Fruit fly (Drosophila melanogaster): Measurements from ENCODE around the gene Hyls1.

Gene Hyls1

DNA sequence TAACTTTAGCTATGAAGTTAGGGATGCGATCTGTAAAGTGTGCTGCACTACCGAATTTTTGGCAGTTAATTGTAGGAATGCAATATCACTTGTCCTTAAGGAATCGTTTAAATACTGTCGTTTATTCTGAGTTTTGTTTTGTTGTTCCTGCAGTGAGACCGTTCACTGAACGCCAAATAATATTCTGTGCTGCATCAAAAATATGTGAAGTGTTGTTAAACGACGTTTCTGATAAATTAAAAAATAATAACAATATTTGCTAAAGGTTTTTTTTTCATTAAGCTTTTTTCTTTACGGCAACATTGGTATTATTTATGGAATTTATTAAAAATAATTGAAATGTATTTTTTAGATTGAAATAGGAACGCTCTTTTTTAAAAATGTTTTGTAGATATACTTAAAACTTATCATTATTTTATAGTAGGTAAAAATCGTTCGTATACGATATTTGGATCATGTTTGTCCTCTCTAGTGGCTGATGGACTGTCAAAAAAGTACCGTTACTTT is 49.6 kb downstream of the Hyls1 start, which contains the start of gene GMF (continued):
- TF ChIP-seq pfk (GFP tag; optimal IDR thresholded peaks at IDR 0.05): no peak
- no peak for TF ChIP-seq CG9609 (GFP tag; optimal IDR thresholded peaks at IDR 0.05)
- no peak for TF ChIP-seq CG5245 (GFP tag; optimal IDR thresholded peaks at IDR 0.05)
- no peak for TF ChIP-seq CG8765 (GFP tag; IDR thresholded peaks at IDR 0.05)
- no peak for TF ChIP-seq Dip2 (GFP tag; IDR thresholded peaks at IDR 0.05)
- peak; percentile 14 for TF ChIP-seq CG17359 (tag; optimal IDR thresholded peaks at IDR 0.05)
- no peak for TF ChIP-seq usp (GFP tag; optimal IDR thresholded peaks at IDR 0.05)
- no peak for TF ChIP-seq Oaz (GFP tag; IDR thresholded peaks at IDR 0.05)
- no peak for TF ChIP-seq CG6683 (GFP tag; optimal IDR thresholded peaks at IDR 0.05)
- no peak for TF ChIP-seq Vsx1 (GFP tag; optimal IDR thresholded peaks at IDR 0.05)
- no peak for TF ChIP-seq Opbp (GFP tag; IDR thresholded peaks at IDR 0.05; ENCODE audit: partially characterized antibody)
- TF ChIP-seq CG3065 (GFP tag; optimal IDR thresholded peaks at IDR 0.05): peak; percentile 5
- TF ChIP-seq CG18599 (GFP tag; optimal IDR thresholded peaks at IDR 0.05): no peak
- TF ChIP-seq schlank (tag; optimal IDR thresholded peaks at IDR 0.05): no peak
- TF ChIP-seq her (GFP tag; optimal IDR thresholded peaks at IDR 0.05): no peak
- TF ChIP-seq CG33557 (GFP tag; optimal IDR thresholded peaks at IDR 0.05): peak; percentile 37
- no peak for TF ChIP-seq org-1 (GFP tag; optimal IDR thresholded peaks at IDR 0.05)
- peak; percentile 46; the same call in 2 of the 3 replicates for TF ChIP-seq knrl (GFP tag; IDR thresholded peaks at IDR 0.05; ENCODE audit: partially characterized antibody)
- TF ChIP-seq kay (GFP tag; optimal IDR thresholded peaks at IDR 0.05): peak; percentile 79
- TF ChIP-seq CG1602 (GFP tag; optimal IDR thresholded peaks at IDR 0.05): peak; percentile 23
- peak; percentile 48 for TF ChIP-seq gsb-n (tag; optimal IDR thresholded peaks at IDR 0.05)
- TF ChIP-seq CG32772 (GFP tag; IDR thresholded peaks at IDR 0.05): no peak
- no peak for TF ChIP-seq CG13775 (GFP tag; optimal IDR thresholded peaks at IDR 0.05)
- peak; percentile 40 for TF ChIP-seq unpg (GFP tag; optimal IDR thresholded peaks at IDR 0.05)
- peak; percentile 5 to 29 for TF ChIP-seq Pdp1 (GFP tag; optimal IDR thresholded peaks at IDR 0.05)
- TF ChIP-seq CG2116 (GFP tag; optimal IDR thresholded peaks at IDR 0.05): peak; percentile 62
- TF ChIP-seq HmgD (GFP tag; optimal IDR thresholded peaks at IDR 0.05): no peak
- TF ChIP-seq CG18764 (GFP tag; optimal IDR thresholded peaks at IDR 0.05): no peak
- peak; percentile 67 for TF ChIP-seq BEAF-32 (GFP tag; optimal IDR thresholded peaks at IDR 0.05)
- no peak for TF ChIP-seq CkIIα-i1 (GFP tag; IDR thresholded peaks at IDR 0.05)
- TF ChIP-seq crc (GFP tag; optimal IDR thresholded peaks at IDR 0.05): no peak
- no peak for TF ChIP-seq dan (GFP tag; IDR thresholded peaks at IDR 0.05)
- TF ChIP-seq chn (GFP tag; optimal IDR thresholded peaks at IDR 0.05): no peak
- TF ChIP-seq sc (optimal IDR thresholded peaks at IDR 0.05): no peak
- no peak for TF ChIP-seq sc (GFP tag; optimal IDR thresholded peaks at IDR 0.05)
- TF ChIP-seq tap (tag; optimal IDR thresholded peaks at IDR 0.05): no peak
- TF ChIP-seq CG31388 (GFP tag; optimal IDR thresholded peaks at IDR 0.05): no peak
- TF ChIP-seq CG9817 (tag; optimal IDR thresholded peaks at IDR 0.05): peak; percentile 35
- no peak for TF ChIP-seq stc (GFP tag; IDR thresholded peaks at IDR 0.05)
- no peak for TF ChIP-seq fu2 (GFP tag; optimal IDR thresholded peaks at IDR 0.05)
- TF ChIP-seq CG17568 (GFP tag; optimal IDR thresholded peaks at IDR 0.05): no peak
- TF ChIP-seq CG5180 (GFP tag; optimal IDR thresholded peaks at IDR 0.05): no peak
- no peak for TF ChIP-seq trh (GFP tag; optimal IDR thresholded peaks at IDR 0.05)
- TF ChIP-seq CG3407 (GFP tag; optimal IDR thresholded peaks at IDR 0.05): no peak
- TF ChIP-seq Ada2b (GFP tag; IDR thresholded peaks at IDR 0.05): no peak
- TF ChIP-seq Chrac-16 (GFP tag; optimal IDR thresholded peaks at IDR 0.05): peak; percentile 42
- TF ChIP-seq CG15269 (tag; optimal IDR thresholded peaks at IDR 0.05): no peak
- TF ChIP-seq nau (GFP tag; optimal IDR thresholded peaks at IDR 0.05): no peak
- peak; percentile 45; the same call in 1 of the 2 replicates for TF ChIP-seq slbo (GFP tag; IDR thresholded peaks at IDR 0.05)
- peak; percentile 43 for TF ChIP-seq Xbp1 (GFP tag; optimal IDR thresholded peaks at IDR 0.05)
- peak; percentile 25 for TF ChIP-seq CG13424 (tag; optimal IDR thresholded peaks at IDR 0.05)
